Worm (Caenorhabditis elegans) whole organism, late embryonic: ENCODE measurements around the gene dgat-2.

Experiments
- F13H6.1 ChIP-seq: sonication (generic microtip); optimal IDR thresholded peaks from 2 replicates; lab custom pipeline; 2016; ENCODE audit warnings: missing genetic modification characterization, missing compliant biosample characterization
- ceh-6 ChIP-seq: fragments of 200-800 bp; sonication (Bioruptor generic); optimal IDR thresholded peaks from 2 replicates; lab custom pipeline; 2018; ENCODE audit warnings: mild to moderate bottlenecking, missing genetic modification characterization, missing compliant biosample characterization
- ceh-9 ChIP-seq: sonication (generic microtip); optimal IDR thresholded peaks from 2 replicates; lab custom pipeline; 2016; ENCODE audit warnings: mild to moderate bottlenecking, missing genetic modification characterization, inconsistent platforms, missing compliant biosample characterization
- elt-2 ChIP-seq: sonication (generic microtip); optimal IDR thresholded peaks from 2 replicates; lab custom pipeline; 2016; ENCODE audit warnings: missing genetic modification reagents, missing genetic modification characterization, missing compliant biosample characterization
- nfya-1 ChIP-seq: sonication (generic microtip); optimal IDR thresholded peaks from 2 replicates; lab custom pipeline; 2017; ENCODE audit warnings: missing genetic modification characterization, mild to moderate bottlenecking, missing compliant biosample characterization, antibody characterized with exemption, moderate library complexity
- pha-4 ChIP-seq: fragments of 150-350 bp; optimal IDR thresholded peaks from 2 replicates; lab custom pipeline; 2018; ENCODE audit warnings: missing biosample characterization, missing genetic modification reagents, missing genetic modification characterization
- pqm-1 ChIP-seq: sonication (generic microtip); optimal IDR thresholded peaks from 2 replicates; lab custom pipeline; 2016; ENCODE audit warnings: missing genetic modification characterization, missing compliant biosample characterization
- pros-1 ChIP-seq: fragments of 150-350 bp; optimal IDR thresholded peaks from 2 replicates; lab custom pipeline; 2014; ENCODE audit warnings: missing biosample characterization, missing genetic modification reagents, missing genetic modification characterization
- ref-2 ChIP-seq: sonication (generic microtip); optimal IDR thresholded peaks from 2 replicates; lab custom pipeline; 2016; ENCODE audit warnings: missing genetic modification characterization, missing compliant biosample characterization

DNA sequence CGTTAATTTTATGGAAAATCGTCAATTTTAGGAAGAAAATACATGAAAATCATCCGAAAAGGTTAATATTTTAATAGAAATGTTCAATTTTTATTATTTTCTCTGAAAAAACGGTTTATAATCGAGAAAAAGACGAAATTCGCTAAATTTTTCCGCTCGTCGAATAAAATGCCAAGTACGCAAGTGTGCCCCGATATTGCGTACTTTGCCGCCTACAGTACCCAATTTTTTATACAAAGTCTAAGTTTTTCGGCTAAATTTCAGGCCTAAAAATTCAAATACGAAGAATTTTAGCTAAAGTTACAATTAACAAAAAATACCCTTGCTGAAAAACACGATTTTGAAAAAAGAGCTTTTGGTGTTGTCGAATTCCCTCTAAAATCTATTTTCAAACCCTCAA, 1.3 kb upstream of the dgat-2 start:
- TF ChIP-seq pros-1 (tag; lab: Kevin White, UChicago) (no peak), nfya-1 (no peak), ceh-6 (GFP tag; lab: Kevin White, UChicago) (no peak), F13H6.1 (tag; lab: Kevin White, UChicago) (no peak), ref-2 (tag; lab: Kevin White, UChicago) (no peak), ceh-9 (no peak), pha-4 (tag; lab: Kevin White, UChicago) (no peak), elt-2 (tag; lab: Kevin White, UChicago) (no peak), pqm-1 (tag; lab: Kevin White, UChicago) (no peak)
